Worm (Caenorhabditis elegans): ENCODE measurements around the gene ben-1.

Gene ben-1

ce11 chrIII:3502215-3502838 lies 39.1 kb downstream of the ben-1 start, which contains the start of gene M01F1.8:
Gene M01F1.8 (minus strand): TSS chrIII:3502549.
- TF ChIP-seq pax-1 (tag; optimal IDR thresholded peaks at IDR 0.05): no peak
- TF ChIP-seq nhr-11 (tag; optimal IDR thresholded peaks at IDR 0.05): no peak
- TF ChIP-seq ceh-30 (tag; optimal IDR thresholded peaks at IDR 0.05): no peak
- TF ChIP-seq sdc-2 (tag; optimal IDR thresholded peaks at IDR 0.05): no peak
- TF ChIP-seq unc-86 (tag; optimal IDR thresholded peaks at IDR 0.05): no peak
- no peak for TF ChIP-seq lim-6 (tag; optimal IDR thresholded peaks at IDR 0.05)
- no peak for TF ChIP-seq F13H6.1 (tag; optimal IDR thresholded peaks at IDR 0.05)
- TF ChIP-seq sox-4 (tag; optimal IDR thresholded peaks at IDR 0.05): no peak
- no peak for TF ChIP-seq ama-1 (optimal IDR thresholded peaks at IDR 0.05)
- no peak for TF ChIP-seq ets-4 (tag; optimal IDR thresholded peaks at IDR 0.05)
- no peak for TF ChIP-seq elt-2 (tag; optimal IDR thresholded peaks at IDR 0.05)
- no peak for TF ChIP-seq fax-1 (tag; optimal IDR thresholded peaks at IDR 0.05)
- TF ChIP-seq syd-9 (tag; optimal IDR thresholded peaks at IDR 0.05): no peak

- peak; percentile 93 for TF ChIP-seq C38D4.7 (GFP tag; optimal IDR thresholded peaks at IDR 0.05)
- peak; percentile 98 for TF ChIP-seq ztf-16 (tag; optimal IDR thresholded peaks at IDR 0.05)
- no peak for TF ChIP-seq pros-1 (tag; optimal IDR thresholded peaks at IDR 0.05)
- peak; percentile 100 for TF ChIP-seq tbx-2 (tag; optimal IDR thresholded peaks at IDR 0.05)
- TF ChIP-seq T23F11.4 (GFP tag; optimal IDR thresholded peaks at IDR 0.05): peak; percentile 92
- peak; percentile 100 for TF ChIP-seq hlh-8 (tag; optimal IDR thresholded peaks at IDR 0.05)
- TF ChIP-seq K02D7.2 (tag; optimal IDR thresholded peaks at IDR 0.05): peak; percentile 97
- TF ChIP-seq hlh-15 (tag; optimal IDR thresholded peaks at IDR 0.05): peak; percentile 98
- peak; percentile 93 for TF ChIP-seq sdc-2 (tag; optimal IDR thresholded peaks at IDR 0.05)
- TF ChIP-seq unc-42 (tag; optimal IDR thresholded peaks at IDR 0.05): peak; percentile 91
- no peak for TF ChIP-seq ceh-22 (tag; optimal IDR thresholded peaks at IDR 0.05)
- TF ChIP-seq rnt-1 (tag; optimal IDR thresholded peaks at IDR 0.05): peak; percentile 100
- TF ChIP-seq che-1 (tag; optimal IDR thresholded peaks at IDR 0.05): peak; percentile 83
- peak; percentile 100 for TF ChIP-seq mec-3 (tag; optimal IDR thresholded peaks at IDR 0.05; ENCODE audit: borderline replicate concordance)
- peak; percentile 96 for TF ChIP-seq gmeb-2 (tag; optimal IDR thresholded peaks at IDR 0.05)
- TF ChIP-seq sox-4 (tag; optimal IDR thresholded peaks at IDR 0.05): peak; percentile 91
- peak; percentile 100 for TF ChIP-seq tbx-7 (tag; optimal IDR thresholded peaks at IDR 0.05)
- peak; percentile 92 for TF ChIP-seq ceh-24 (tag; optimal IDR thresholded peaks at IDR 0.05)
- peak; percentile 94 for TF ChIP-seq nhr-232 (tag; optimal IDR thresholded peaks at IDR 0.05)
- peak; percentile 98 for TF ChIP-seq ceh-19 (GFP tag; optimal IDR thresholded peaks at IDR 0.05)
- TF ChIP-seq C08G9.2 (tag; optimal IDR thresholded peaks at IDR 0.05): peak; percentile 100
- TF ChIP-seq nhr-11 (tag; optimal IDR thresholded peaks at IDR 0.05): no peak
- TF ChIP-seq sox-2 (GFP tag; IDR thresholded peaks at IDR 0.05): peak; percentile 69
- TF ChIP-seq pax-1 (tag; optimal IDR thresholded peaks at IDR 0.05): no peak
- TF ChIP-seq pha-4 (tag; optimal IDR thresholded peaks at IDR 0.05): no peak
- TF ChIP-seq Y22D7AL.16 (tag; optimal IDR thresholded peaks at IDR 0.05): peak; percentile 96
- TF ChIP-seq ceh-45 (GFP tag; IDR thresholded peaks at IDR 0.05): peak; percentile 97
- TF ChIP-seq dmd-4 (tag; optimal IDR thresholded peaks at IDR 0.05; ENCODE audit: borderline replicate concordance): peak; percentile 100
- TF ChIP-seq ceh-34 (tag; optimal IDR thresholded peaks at IDR 0.05): peak; percentile 100
- no peak for TF ChIP-seq unc-55 (GFP tag; optimal IDR thresholded peaks at IDR 0.05)
- TF ChIP-seq fkh-6 (tag; optimal IDR thresholded peaks at IDR 0.05): peak; percentile 97
- TF ChIP-seq ttx-3 (tag; optimal IDR thresholded peaks at IDR 0.05): peak; percentile 98
- peak; percentile 100 for TF ChIP-seq lim-6 (tag; optimal IDR thresholded peaks at IDR 0.05)
- TF ChIP-seq ceh-14 (tag; optimal IDR thresholded peaks at IDR 0.05): peak; percentile 100
- TF ChIP-seq pha-2 (tag; optimal IDR thresholded peaks at IDR 0.05): peak; percentile 90
- no peak for TF ChIP-seq ceh-9 (tag; optimal IDR thresholded peaks at IDR 0.05)
- peak; percentile 98 for TF ChIP-seq syd-9 (tag; optimal IDR thresholded peaks at IDR 0.05)
- peak; percentile 100 for TF ChIP-seq ceh-31 (tag; optimal IDR thresholded peaks at IDR 0.05)
- peak; percentile 80 for TF ChIP-seq ceh-48 (tag; optimal IDR thresholded peaks at IDR 0.05)
- peak; percentile 99 for TF ChIP-seq fax-1 (tag; optimal IDR thresholded peaks at IDR 0.05)
- TF ChIP-seq pat-9 (tag; optimal IDR thresholded peaks at IDR 0.05): peak; percentile 79
- peak; percentile 100 for TF ChIP-seq elt-2 (tag; optimal IDR thresholded peaks at IDR 0.05)
- peak; percentile 100 for TF ChIP-seq ref-2 (tag; optimal IDR thresholded peaks at IDR 0.05)
- TF ChIP-seq K09A11.1 (tag; optimal IDR thresholded peaks at IDR 0.05; ENCODE audit: insufficient read depth): no peak
- peak; percentile 89 for TF ChIP-seq npax-4 (tag; optimal IDR thresholded peaks at IDR 0.05)
Measured at ce11 chrIII:3499850-3500249, 41.6 kb downstream of the ben-1 start.
